Worm (Caenorhabditis elegans) whole organism, L1 larva: ENCODE results near the gene F54B3.4.

ENCODE experiments used
- Y116A8C.19 ChIP-seq: sonication (generic microtip); optimal IDR thresholded peaks from 2 replicates; lab custom pipeline; 2016; ENCODE audit warnings: missing compliant biosample characterization, missing genetic modification characterization, borderline replicate concordance
- aha-1 ChIP-seq: fragments of 150-350 bp; optimal IDR thresholded peaks from 2 replicates; lab custom pipeline; 2014; ENCODE audit warnings: missing biosample characterization, missing genetic modification characterization
- alr-1 ChIP-seq: fragments of 200-800 bp; sonication (Bioruptor generic); optimal IDR thresholded peaks from 2 replicates; lab custom pipeline; 2018; ENCODE audit warnings: borderline replicate concordance, mild to moderate bottlenecking, missing genetic modification characterization, missing compliant biosample characterization
- aly-2 ChIP-seq: fragments of 150-350 bp; optimal IDR thresholded peaks from 2 replicates; lab custom pipeline; 2014; ENCODE audit warnings: missing biosample characterization, missing genetic modification characterization
- ama-1 ChIP-seq: fragments of 150-350 bp; optimal IDR thresholded peaks from 2 replicates; lab custom pipeline; 2014
- blmp-1 ChIP-seq: fragments of 150-350 bp; optimal IDR thresholded peaks from 2 replicates; lab custom pipeline; 2014; ENCODE audit warnings: missing biosample characterization, missing genetic modification characterization
- ceh-82 ChIP-seq, 3 experiments: fragments of 150-350 bp in 1 of 3; sonication (generic microtip) in 2 of 3; optimal IDR thresholded peaks; 2 replicates each; lab custom pipeline; 2014 to 2017; ENCODE audit warnings: missing biosample characterization in 3 of 3, missing genetic modification characterization in 3 of 3
- ceh-88 ChIP-seq: fragments of 200-800 bp; sonication (Bioruptor generic); IDR thresholded peaks from 2 replicates; pipeline ENCODE4 v1.3.6; 2022; ENCODE audit warnings: missing genetic modification characterization, missing compliant biosample characterization
- dsc-1 ChIP-seq: sonication (generic microtip); optimal IDR thresholded peaks from 2 replicates; lab custom pipeline; 2016; ENCODE audit warnings: mild to moderate bottlenecking, missing genetic modification characterization, missing compliant biosample characterization
- efl-1 ChIP-seq, 4 experiments: fragments of 150-350 bp; optimal IDR thresholded peaks in 3 of 4; peaks in 1 of 4; 1 replicate in 1 of 4; 2 replicates in 3 of 4; lab custom pipeline; 2014; ENCODE audit warnings: missing biosample characterization in 2 of 4, missing genetic modification characterization in 2 of 4, missing genetic modification reagents in 2 of 4
- egl-13 ChIP-seq: sonication (generic microtip); optimal IDR thresholded peaks from 2 replicates; lab custom pipeline; 2016; ENCODE audit warnings: missing genotype, missing genetic modification reagents, missing genetic modification characterization, missing compliant biosample characterization
- elt-2 ChIP-seq: sonication (generic microtip); optimal IDR thresholded peaks from 2 replicates; lab custom pipeline; 2016; ENCODE audit warnings: missing genetic modification characterization, mild to moderate bottlenecking, inconsistent platforms, missing compliant biosample characterization, missing genetic modification reagents
- fkh-4 ChIP-seq: sonication (generic microtip); optimal IDR thresholded peaks from 2 replicates; lab custom pipeline; 2016; ENCODE audit warnings: missing compliant biosample characterization, missing genetic modification characterization, borderline replicate concordance
- fkh-8 ChIP-seq: sonication (generic microtip); optimal IDR thresholded peaks from 2 replicates; lab custom pipeline; 2016; ENCODE audit warnings: mild to moderate bottlenecking, missing genetic modification characterization, missing compliant biosample characterization
- fos-1 ChIP-seq: fragments of 150-350 bp; optimal IDR thresholded peaks from 2 replicates; lab custom pipeline; 2014; ENCODE audit warnings: missing biosample characterization, missing genetic modification characterization
- grh-1 ChIP-seq: fragments of 200-800 bp; sonication (Bioruptor generic); IDR thresholded peaks from 2 replicates; pipeline ENCODE4 v1.3.6; 2022; ENCODE audit warnings: missing genetic modification reagents, missing genetic modification characterization, missing compliant biosample characterization
- hlh-17 ChIP-seq: fragments of 200-800 bp; sonication (Bioruptor generic); optimal IDR thresholded peaks from 2 replicates; lab custom pipeline; 2018; ENCODE audit warnings: missing genetic modification characterization, mild to moderate bottlenecking, missing compliant biosample characterization, moderate library complexity, borderline replicate concordance
- hpl-2 ChIP-seq: fragments of 150-350 bp; optimal IDR thresholded peaks from 2 replicates; lab custom pipeline; 2014; ENCODE audit warnings: missing biosample characterization, missing genetic modification reagents, missing genetic modification characterization
- isw-1 ChIP-seq: fragments of 200-800 bp; sonication (Bioruptor generic); IDR thresholded peaks from 2 replicates; pipeline ENCODE4 v1.3.6; 2022; ENCODE audit warnings: missing genetic modification characterization, missing compliant biosample characterization
- jun-1 ChIP-seq: fragments of 150-350 bp; optimal IDR thresholded peaks from 2 replicates; lab custom pipeline; 2014; ENCODE audit warnings: missing biosample characterization, missing genetic modification reagents, missing genetic modification characterization
- lin-14 ChIP-seq: fragments of 200-800 bp; sonication (Bioruptor generic); optimal IDR thresholded peaks from 2 replicates; lab custom pipeline; 2018; ENCODE audit warnings: mild to moderate bottlenecking, missing genetic modification characterization, moderate library complexity, missing compliant biosample characterization
- lin-35 ChIP-seq, 2 experiments: fragments of 150-350 bp; optimal IDR thresholded peaks; 2 replicates each; lab custom pipeline; 2014; ENCODE audit warnings: missing biosample characterization in 2 of 2, missing genetic modification characterization in 2 of 2, missing genetic modification reagents in 2 of 2
- lir-3 ChIP-seq: sonication (generic microtip); optimal IDR thresholded peaks from 2 replicates; lab custom pipeline; 2016; ENCODE audit warnings: mild to moderate bottlenecking, missing genetic modification characterization, moderate library complexity, missing compliant biosample characterization; ENCODE audit not compliant: poor library complexity
- lsy-2 ChIP-seq, 2 experiments: fragments of 150-350 bp; optimal IDR thresholded peaks; 2 replicates each; lab custom pipeline; 2014; ENCODE audit warnings: missing biosample characterization in 2 of 2, missing genetic modification characterization in 2 of 2
- mab-9 ChIP-seq: fragments of 200-800 bp; sonication (Bioruptor generic); IDR thresholded peaks from 2 replicates; pipeline ENCODE4 v1.3.6; 2022; ENCODE audit warnings: missing genetic modification reagents, missing genetic modification characterization, missing compliant biosample characterization
- mdl-1 ChIP-seq, 2 experiments: fragments of 150-350 bp; optimal IDR thresholded peaks; 2 replicates each; lab custom pipeline; 2014 to 2017; ENCODE audit warnings: missing biosample characterization in 2 of 2, missing genetic modification characterization in 2 of 2, inconsistent platforms in 1 of 2
- mef-2 ChIP-seq: fragments of 150-350 bp; optimal IDR thresholded peaks from 2 replicates; lab custom pipeline; 2014; ENCODE audit warnings: missing biosample characterization, missing genetic modification characterization
- nhr-19 ChIP-seq: fragments of 200-800 bp; sonication (Bioruptor generic); conservative IDR thresholded peaks from 2 replicates; pipeline ENCODE4 v1.3.6; 2022; ENCODE audit warnings: missing genetic modification characterization, missing compliant biosample characterization
- nhr-20 ChIP-seq: sonication (generic microtip); optimal IDR thresholded peaks from 2 replicates; lab custom pipeline; 2016; ENCODE audit warnings: mild to moderate bottlenecking, missing genetic modification characterization, missing compliant biosample characterization
- nhr-28 ChIP-seq: fragments of 150-350 bp; optimal IDR thresholded peaks from 2 replicates; lab custom pipeline; 2014; ENCODE audit warnings: missing biosample characterization, missing genetic modification characterization
- nhr-77 ChIP-seq: fragments of 150-350 bp; optimal IDR thresholded peaks from 2 replicates; lab custom pipeline; 2014; ENCODE audit warnings: missing biosample characterization, missing genetic modification characterization
- nhr-90 ChIP-seq: sonication (generic microtip); optimal IDR thresholded peaks from 2 replicates; lab custom pipeline; 2016; ENCODE audit warnings: mild to moderate bottlenecking, missing genetic modification characterization, missing compliant biosample characterization; ENCODE audit not compliant: poor library complexity
- pqm-1 ChIP-seq: sonication (generic microtip); optimal IDR thresholded peaks from 3 replicates; lab custom pipeline; 2017; ENCODE audit warnings: missing biosample characterization, missing genetic modification characterization
- rnt-1 ChIP-seq: sonication (generic microtip); optimal IDR thresholded peaks from 2 replicates; lab custom pipeline; 2016; ENCODE audit warnings: mild to moderate bottlenecking, missing genetic modification characterization, moderate library complexity, missing compliant biosample characterization
- skn-1 ChIP-seq: fragments of 150-350 bp; optimal IDR thresholded peaks from 2 replicates; lab custom pipeline; 2014; ENCODE audit warnings: missing biosample characterization, missing genetic modification characterization
- snpc-4 ChIP-seq: fragments of 150-350 bp; optimal IDR thresholded peaks from 2 replicates; lab custom pipeline; 2014; ENCODE audit warnings: missing biosample characterization, missing genetic modification characterization
- sox-4 ChIP-seq: sonication (generic microtip); optimal IDR thresholded peaks from 2 replicates; lab custom pipeline; 2016; ENCODE audit warnings: missing genetic modification characterization, missing compliant biosample characterization
- unc-130 ChIP-seq: fragments of 150-350 bp; optimal IDR thresholded peaks from 2 replicates; lab custom pipeline; 2017; ENCODE audit warnings: missing biosample characterization, missing genetic modification characterization, inconsistent platforms
- unc-86 ChIP-seq: sonication (generic microtip); optimal IDR thresholded peaks from 2 replicates; lab custom pipeline; 2016; ENCODE audit warnings: missing genetic modification characterization, missing compliant biosample characterization
- unc-98 ChIP-seq: fragments of 200-800 bp; sonication (Bioruptor generic); IDR thresholded peaks from 2 replicates; pipeline ENCODE4 v1.3.6; 2022; ENCODE audit warnings: missing genetic modification characterization, missing compliant biosample characterization

F54B3.4 gene

DNA sequence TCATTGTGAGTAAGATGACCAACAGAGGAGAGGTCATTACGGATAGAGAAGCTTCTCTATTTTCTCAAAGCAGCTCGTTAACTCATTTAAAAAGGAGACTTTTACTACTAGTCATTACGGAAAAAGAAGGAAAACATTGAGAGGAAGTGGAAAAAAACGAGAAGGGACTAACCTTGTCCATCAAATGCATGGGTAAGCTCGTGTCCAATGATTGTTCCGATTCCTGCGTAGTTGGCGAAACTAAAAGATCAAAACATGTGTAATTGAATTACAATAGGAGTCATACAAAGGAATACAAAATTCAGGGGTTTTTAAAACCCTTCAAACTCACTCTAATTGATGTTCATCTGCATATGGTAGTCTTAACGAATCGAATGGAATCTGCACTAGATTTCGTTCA lies 14.0 kb upstream of the F54B3.4 start:
- TF ChIP-seq nhr-90: no peak
- no peak for TF ChIP-seq hlh-17 (GFP tag; lab: Kevin White, UChicago)
- TF ChIP-seq unc-98 (GFP tag; lab: Robert Waterston, UW): no peak
- TF ChIP-seq aly-2 (tag; lab: Kevin White, UChicago): no peak
- TF ChIP-seq ama-1 (lab: Kevin White, UChicago): no peak
- TF ChIP-seq lir-3 (tag; lab: Kevin White, UChicago): no peak
- TF ChIP-seq fkh-4 (tag; lab: Kevin White, UChicago): no peak
- no peak for TF ChIP-seq mdl-1 (tag; optimal IDR thresholded peaks at IDR 0.05; lab: Kevin White, UChicago)
- TF ChIP-seq rnt-1: no peak
- no peak for TF ChIP-seq sox-4
- no peak for TF ChIP-seq fos-1
- TF ChIP-seq hpl-2 (GFP tag; lab: Kevin White, UChicago): no peak
- no peak for TF ChIP-seq pqm-1 (tag; lab: Kevin White, UChicago)
- no peak for TF ChIP-seq nhr-77 (tag; lab: Kevin White, UChicago)
- no peak for TF ChIP-seq grh-1 (GFP tag; lab: Robert Waterston, UW)

DNA sequence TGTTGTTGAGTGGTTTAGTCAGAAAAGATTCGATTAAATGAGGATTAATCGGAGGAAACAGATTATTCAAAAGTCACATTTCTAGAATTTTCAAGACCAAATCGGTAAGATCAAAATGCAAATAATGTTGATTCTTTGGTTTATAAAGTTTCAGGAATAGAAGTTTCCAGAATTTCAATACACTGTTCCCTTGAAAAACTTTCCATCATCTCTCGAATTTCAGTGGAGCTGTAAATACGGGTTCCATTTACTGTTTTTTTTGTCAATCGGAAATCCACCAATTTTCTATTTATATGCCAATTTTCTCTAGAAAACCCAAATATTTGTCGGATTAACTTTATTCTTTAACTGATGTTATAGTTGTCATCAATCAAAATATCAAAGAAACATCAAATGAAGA lies 12.2 kb upstream of the F54B3.4 start:
- TF ChIP-seq elt-2 (no peak), ceh-88 (no peak), dsc-1 (tag; lab: Kevin White, UChicago) (peak; percentile 56), fkh-8 (tag; lab: Kevin White, UChicago) (peak; percentile 33), nhr-19 (GFP tag; lab: Robert Waterston, UW) (no peak)

ce11 chrII:10281674-10282073 lies 10.7 kb upstream of the F54B3.4 start:
- no peak for TF ChIP-seq lsy-2 (tag; optimal IDR thresholded peaks at IDR 0.05; lab: Kevin White, UChicago)
- TF ChIP-seq unc-86 (tag; lab: Kevin White, UChicago): no peak
- TF ChIP-seq lin-35 (GFP tag; optimal IDR thresholded peaks at IDR 0.05; lab: Kevin White, UChicago): peak in 1 of 2 experiments; percentile 12
- peak; percentile 72 for TF ChIP-seq elt-2
- no peak for TF ChIP-seq efl-1 (optimal IDR thresholded peaks at IDR 0.05; lab: Kevin White, UChicago)
- TF ChIP-seq efl-1 (GFP tag; optimal IDR thresholded peaks at IDR 0.05 in 1 of 2; lab: Kevin White, UChicago): peak in 1 of 2 experiments; percentile 58

- TF ChIP-seq nhr-28 (tag; lab: Kevin White, UChicago) (no peak), unc-86 (tag; lab: Kevin White, UChicago) (no peak), alr-1 (tag; lab: Kevin White, UChicago) (no peak), jun-1 (tag; lab: Kevin White, UChicago) (no peak), isw-1 (GFP tag; lab: Robert Waterston, UW) (no peak), aha-1 (no peak), ceh-82 (tag; optimal IDR thresholded peaks at IDR 0.05; lab: Kevin White, UChicago) (no peak), snpc-4 (tag; lab: Kevin White, UChicago) (no peak), nhr-20 (tag; lab: Kevin White, UChicago) (no peak), Y116A8C.19 (tag; lab: Kevin White, UChicago) (no peak), grh-1 (GFP tag; lab: Robert Waterston, UW) (no peak)
Measured at ce11 chrII:10279561-10279960, 8.6 kb upstream of the F54B3.4 start, which contains the start of gene ZK971.1. Gene ZK971.1, minus strand, starts transcription at chrII:10279661.

- TF ChIP-seq nhr-20 (tag; lab: Kevin White, UChicago) (no peak), skn-1 (tag; lab: Kevin White, UChicago) (no peak), isw-1 (GFP tag; lab: Robert Waterston, UW) (no peak), aha-1 (no peak), ama-1 (lab: Kevin White, UChicago) (no peak), mab-9 (GFP tag; lab: Robert Waterston, UW) (no peak), lin-14 (GFP tag; lab: Kevin White, UChicago) (no peak), mef-2 (no peak), blmp-1 (tag; lab: Kevin White, UChicago) (no peak), hpl-2 (GFP tag; lab: Kevin White, UChicago) (no peak), rnt-1 (no peak), egl-13 (no peak), unc-130 (tag; lab: Kevin White, UChicago) (no peak)
Measured at ce11 chrII:10270052-10270451, 941 bp downstream of the F54B3.4 start, which contains the start of gene F54B3.2. Gene F54B3.2, minus strand, starts transcription at chrII:10270152.
